Fruit fly (Drosophila melanogaster) whole organism: Measurements from ENCODE around the gene CG11444.
A peak's percentile ranks its signal among the peaks of the same experiment; 100 is the strongest.

Experiments
- Dll ChIP-seq: fragments of >200 bp; optimal IDR thresholded peaks from 2 replicates; lab custom pipeline; 2017
- EcR ChIP-seq, 2 experiments: fragments of >200 bp; optimal IDR thresholded peaks; 2 replicates each; lab custom pipeline; 2017; ENCODE audit warnings: missing biosample characterization in 2 of 2, missing genetic modification characterization in 2 of 2, missing genetic modification reagents in 2 of 2
- psq ChIP-seq: fragments of >200 bp; optimal IDR thresholded peaks from 2 replicates; lab custom pipeline; 2017
- usp ChIP-seq: fragments of >200 bp; optimal IDR thresholded peaks from 2 replicates; lab custom pipeline; 2017; ENCODE audit warnings: missing biosample characterization, missing genetic modification characterization, mixed read lengths

DNA sequence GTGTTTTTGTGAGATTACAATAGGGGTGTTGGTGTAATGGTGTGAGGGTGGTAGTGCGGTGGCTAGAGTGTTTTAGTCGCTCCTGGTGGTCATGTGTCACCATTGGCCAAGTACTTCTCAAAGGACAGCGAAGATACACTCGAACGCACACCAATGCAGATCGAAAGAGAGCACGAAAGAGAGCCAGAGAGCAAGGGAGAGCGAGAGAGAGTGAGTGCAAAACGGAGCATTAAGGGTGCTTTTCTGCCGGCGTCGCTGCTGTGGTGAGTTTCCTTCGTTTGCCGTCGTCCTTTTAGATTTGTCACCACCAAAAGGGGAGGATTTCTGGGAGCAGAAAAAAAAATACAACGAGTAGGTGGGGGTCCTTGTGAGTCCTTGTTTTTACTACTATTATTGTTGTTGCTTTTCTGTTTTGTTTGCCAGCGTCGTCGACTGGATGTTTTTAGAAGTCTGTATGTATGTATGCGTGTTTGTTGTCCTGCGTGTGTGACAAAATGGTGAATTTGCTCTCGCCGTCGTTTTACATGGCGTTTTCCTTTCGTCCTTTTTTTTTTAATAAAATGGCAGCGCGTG lies 46.0 kb downstream of the CG11444 start:
- TF ChIP-seq Dll (lab: Kevin White, UChicago), result peak; percentile 9
- no peak for TF ChIP-seq usp
- no peak for TF ChIP-seq psq (lab: Kevin White, UChicago)
- TF ChIP-seq EcR (GFP tag; optimal IDR thresholded peaks at IDR 0.05; lab: Kevin White, UChicago), result no peak
